Worm (Caenorhabditis elegans): ENCODE results near the gene Y97E10AL.1.
A peak's percentile ranks its signal among the peaks of the same experiment; 100 is the strongest.

The Y97E10AL.1 gene

DNA sequence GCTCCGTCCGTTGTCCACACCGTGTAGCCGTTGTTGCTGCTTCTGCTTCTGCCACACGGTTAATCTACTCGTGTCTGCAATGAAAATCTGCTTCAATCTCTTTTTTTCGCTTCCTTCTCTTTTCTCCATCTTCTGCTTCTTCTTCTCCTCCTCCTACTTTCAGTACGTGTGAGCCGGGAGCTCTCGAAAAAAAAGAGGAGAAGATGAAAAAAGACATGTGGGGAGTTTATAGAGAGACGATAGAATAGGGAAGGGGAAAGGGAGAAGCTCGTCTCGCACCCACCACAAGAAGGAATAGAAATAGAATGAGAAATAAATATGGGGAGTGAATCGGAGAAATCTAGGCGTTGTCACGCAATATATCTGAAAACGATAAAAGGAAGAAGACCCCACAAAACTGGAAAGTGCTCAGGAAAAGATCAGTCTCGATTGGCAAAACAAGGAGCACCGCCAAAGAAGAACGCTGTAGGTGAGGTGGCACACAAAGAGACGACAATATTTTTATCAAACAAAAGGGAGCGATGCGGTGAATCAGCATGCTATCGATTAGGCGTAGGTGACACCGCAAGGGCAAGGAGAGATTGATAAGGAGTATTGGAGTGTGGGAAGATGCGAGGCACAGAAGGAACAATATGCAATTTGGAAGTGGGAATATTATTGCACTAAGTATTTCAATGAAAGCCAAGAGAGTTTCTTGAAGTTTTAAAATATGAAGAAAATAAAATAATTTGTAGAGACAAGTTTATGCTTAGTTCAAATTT lies 8.1 kb upstream of the Y97E10AL.1 start, which contains the start of gene let-413 (continued):
- peak; percentile 16 for TF ChIP-seq fkh-10 (GFP tag; optimal IDR thresholded peaks at IDR 0.05)
- TF ChIP-seq ctbp-1 (GFP tag; IDR thresholded peaks at IDR 0.05) = 0 out of 2 replicates have a peak, but pooled peaks have one; percentile 10
- peak; percentile 52 for TF ChIP-seq mes-2 (tag; optimal IDR thresholded peaks at IDR 0.05; ENCODE audit: poor library complexity, severe bottlenecking)
- TF ChIP-seq nhr-6 (tag; optimal IDR thresholded peaks at IDR 0.05) = peak; percentile 44
- TF ChIP-seq Y105C5A.15 (GFP tag; IDR thresholded peaks at IDR 0.05) = no peak
- TF ChIP-seq pha-4 (GFP tag; IDR thresholded peaks at IDR 0.05) = 0 out of 2 replicates have a peak, but pooled peaks have one; percentile 27
- no peak for TF ChIP-seq pha-4 (tag; optimal IDR thresholded peaks at IDR 0.05)
- TF ChIP-seq mdl-1 (tag; optimal IDR thresholded peaks at IDR 0.05) = no peak

DNA sequence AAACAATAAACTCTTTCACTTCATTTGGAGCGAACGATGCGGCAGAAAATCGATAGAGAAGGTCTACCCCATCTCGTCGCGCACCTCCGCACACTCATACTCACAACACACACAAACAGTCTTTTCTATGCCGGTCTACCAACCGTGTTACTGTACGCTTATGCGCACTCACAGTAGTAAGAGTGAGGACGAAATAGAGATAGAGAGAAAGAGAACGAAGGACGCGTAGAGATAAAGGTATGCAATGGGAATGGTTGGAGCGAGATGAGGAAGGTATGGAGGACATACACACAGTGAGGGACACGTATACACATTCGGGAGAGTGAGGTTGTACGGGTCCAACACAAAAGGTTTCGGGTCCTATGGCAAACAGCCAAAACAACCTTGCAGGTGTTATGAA lies 7.2 kb upstream of the Y97E10AL.1 start:
- TF ChIP-seq hmg-1.1 (GFP tag; IDR thresholded peaks at IDR 0.05) = peak; percentile 52; the same call in 1 of the 2 replicates
- TF ChIP-seq mxl-3 (GFP tag; optimal IDR thresholded peaks at IDR 0.05) = peak; percentile 72
- 0 out of 2 replicates have a peak, but pooled peaks have one; percentile 49 for TF ChIP-seq egl-43 (GFP tag; IDR thresholded peaks at IDR 0.05)
- TF ChIP-seq daf-16 (GFP tag; optimal IDR thresholded peaks at IDR 0.05) = no peak
- peak; percentile 36 for TF ChIP-seq daf-16 (tag; optimal IDR thresholded peaks at IDR 0.05)
- no peak for TF ChIP-seq D1046.2 (GFP tag; IDR thresholded peaks at IDR 0.05)
- peak; percentile 41 for TF ChIP-seq nhr-6 (tag; optimal IDR thresholded peaks at IDR 0.05)
- TF ChIP-seq daf-8 (GFP tag; IDR thresholded peaks at IDR 0.05) = no peak
- TF ChIP-seq F44E2.7 (GFP tag; IDR thresholded peaks at IDR 0.05) = 0 out of 2 replicates have a peak, but pooled peaks have one; percentile 35
- TF ChIP-seq tag-97 (GFP tag; IDR thresholded peaks at IDR 0.05) = no peak
- no peak for TF ChIP-seq fos-1 (tag; optimal IDR thresholded peaks at IDR 0.05)
- no peak for TF ChIP-seq mdt-29 (GFP tag; IDR thresholded peaks at IDR 0.05)
- no peak for TF ChIP-seq aha-1 (tag)
- no peak for TF ChIP-seq F10B5.3 (tag; optimal IDR thresholded peaks at IDR 0.05)
- TF ChIP-seq nhr-237 (tag; optimal IDR thresholded peaks at IDR 0.05) = no peak
- peak; percentile 85 for TF ChIP-seq nhr-25 (tag; optimal IDR thresholded peaks at IDR 0.05; ENCODE audit: borderline replicate concordance, insufficient read depth)
- no peak for TF ChIP-seq F49E8.2 (tag; optimal IDR thresholded peaks at IDR 0.05; ENCODE audit: borderline replicate concordance)
- TF ChIP-seq unc-62 (GFP tag; optimal IDR thresholded peaks at IDR 0.05 in 1 of 2) = peak in 1 of 2 experiments; percentile 81
- TF ChIP-seq unc-62 (tag; optimal IDR thresholded peaks at IDR 0.05) = no peak
- no peak for TF ChIP-seq lim-7 (GFP tag; IDR thresholded peaks at IDR 0.05)
- no peak for TF ChIP-seq php-3 (GFP tag; IDR thresholded peaks at IDR 0.05)
- peak in 1 of 2 experiments; percentile 54 for TF ChIP-seq lsy-2 (tag; optimal IDR thresholded peaks at IDR 0.05)
- peak; percentile 21 for TF ChIP-seq rbr-2 (tag; optimal IDR thresholded peaks at IDR 0.05)
- TF ChIP-seq dmd-6 (GFP tag; IDR thresholded peaks at IDR 0.05) = 0 out of 2 replicates have a peak, but pooled peaks have one; percentile 9
- no peak for TF ChIP-seq mdl-1 (tag; optimal IDR thresholded peaks at IDR 0.05)
- no peak for TF ChIP-seq ces-1 (GFP tag; optimal IDR thresholded peaks at IDR 0.05)
- 0 out of 2 replicates have a peak, but pooled peaks have one; percentile 20 for TF ChIP-seq T26A8.4 (GFP tag; IDR thresholded peaks at IDR 0.05)
- no peak for TF ChIP-seq Y105C5A.15 (GFP tag; IDR thresholded peaks at IDR 0.05)
- TF ChIP-seq duxl-1 (tag; optimal IDR thresholded peaks at IDR 0.05; ENCODE audit: poor library complexity) = no peak
- peak; percentile 52 for TF ChIP-seq mes-2 (tag; optimal IDR thresholded peaks at IDR 0.05; ENCODE audit: poor library complexity, severe bottlenecking)
- TF ChIP-seq pqm-1 (tag; optimal IDR thresholded peaks at IDR 0.05) = no peak
- TF ChIP-seq Y48G9A.11 (GFP tag; IDR thresholded peaks at IDR 0.05) = no peak
- TF ChIP-seq nhr-10 (tag; optimal IDR thresholded peaks at IDR 0.05) = no peak
- no peak for TF ChIP-seq madf-9 (GFP tag; conservative IDR thresholded peaks at IDR 0.05)
- no peak for TF ChIP-seq zfp-3 (GFP tag; conservative IDR thresholded peaks at IDR 0.05)
- no peak for TF ChIP-seq pha-4 (GFP tag; IDR thresholded peaks at IDR 0.05)
- TF ChIP-seq pha-4 (tag; optimal IDR thresholded peaks at IDR 0.05) = peak; percentile 0
- TF ChIP-seq cey-2 (tag; optimal IDR thresholded peaks at IDR 0.05; ENCODE audit: borderline replicate concordance, insufficient read depth) = no peak
- no peak for TF ChIP-seq mxl-2 (GFP tag; conservative IDR thresholded peaks at IDR 0.05)
- no peak for TF ChIP-seq ZK546.5 (tag; optimal IDR thresholded peaks at IDR 0.05)
- TF ChIP-seq nhr-28 (tag; optimal IDR thresholded peaks at IDR 0.05) = peak; percentile 75
- TF ChIP-seq ama-1 (optimal IDR thresholded peaks at IDR 0.05) = no peak
- no peak for TF ChIP-seq zfp-2 (tag; optimal IDR thresholded peaks at IDR 0.05)
- peak; percentile 52 for TF ChIP-seq hlh-11 (tag; optimal IDR thresholded peaks at IDR 0.05)
- TF ChIP-seq mep-1 (tag; optimal IDR thresholded peaks at IDR 0.05) = peak; percentile 64

All from whole organism, L4 larva.